Fruit fly (Drosophila melanogaster) whole organism, embryonic: ENCODE measurements around the gene Cyp313a2.

Experiments used
- Bdp1 ChIP-seq: fragments of 200-800 bp; sonication (Bioruptor generic); optimal IDR thresholded peaks from 3 replicates; lab custom pipeline; 2016; ENCODE audit warnings: missing biosample characterization, missing genetic modification characterization
- CG1024 ChIP-seq: fragments of 200-800 bp; sonication (Bioruptor generic); IDR thresholded peaks from 2 replicates; pipeline ENCODE4 v1.3.6; 2022; ENCODE audit warnings: missing biosample characterization, missing genetic modification characterization
- CG10321 ChIP-seq: fragments of 200-800 bp; sonication (Bioruptor generic); IDR thresholded peaks from 2 replicates; pipeline ENCODE4 v1.3.6; 2022; ENCODE audit warnings: missing biosample characterization, missing genetic modification characterization
- CG10462 ChIP-seq: fragments of 200-800 bp; sonication (Bioruptor generic); optimal IDR thresholded peaks from 2 replicates; lab custom pipeline; 2016; ENCODE audit warnings: missing biosample characterization, missing genetic modification characterization
- CG10543 ChIP-seq: fragments of 200-800 bp; sonication (Bioruptor generic); optimal IDR thresholded peaks from 3 replicates; lab custom pipeline; 2017; ENCODE audit warnings: missing biosample characterization, mild to moderate bottlenecking, missing genetic modification characterization, moderate library complexity
- CG10979 ChIP-seq: fragments of 200-800 bp; sonication (Bioruptor generic); optimal IDR thresholded peaks from 2 replicates; lab custom pipeline; 2018; ENCODE audit warnings: missing biosample characterization, mild to moderate bottlenecking, missing genetic modification characterization, moderate library complexity
- CG11504 ChIP-seq: fragments of 200-800 bp; sonication (Bioruptor generic); optimal IDR thresholded peaks from 3 replicates; lab custom pipeline; 2019; ENCODE audit warnings: missing biosample characterization, mild to moderate bottlenecking, missing genetic modification characterization, moderate library complexity
- CG11695 ChIP-seq: fragments of 200-800 bp; sonication (Bioruptor generic); IDR thresholded peaks from 3 replicates; pipeline ENCODE4 v1.3.6; 2022; ENCODE audit warnings: missing biosample characterization, missing genetic modification characterization
- CG1233 ChIP-seq: fragments of 200-800 bp; sonication (Bioruptor generic); optimal IDR thresholded peaks from 4 replicates; lab custom pipeline; 2018; ENCODE audit warnings: missing biosample characterization, mild to moderate bottlenecking, missing genetic modification characterization
- CG13123 ChIP-seq: fragments of 200-800 bp; sonication (Bioruptor generic); optimal IDR thresholded peaks from 2 replicates; lab custom pipeline; 2016; ENCODE audit warnings: missing biosample characterization, missing genetic modification characterization
- CG13287 ChIP-seq: fragments of 200-800 bp; sonication (Bioruptor generic); IDR thresholded peaks from 2 replicates; pipeline ENCODE4 v1.3.6; 2022; ENCODE audit warnings: missing biosample characterization, missing genetic modification characterization; ENCODE audit not compliant: partially characterized antibody
- CG15601 ChIP-seq: fragments of 200-800 bp; sonication (Bioruptor generic); optimal IDR thresholded peaks from 3 replicates; lab custom pipeline; 2019; ENCODE audit warnings: missing biosample characterization, mild to moderate bottlenecking, missing genetic modification characterization, moderate library complexity
- CG1647 ChIP-seq: fragments of 200-800 bp; sonication (Bioruptor generic); optimal IDR thresholded peaks from 3 replicates; lab custom pipeline; 2016; ENCODE audit warnings: missing biosample characterization, missing genetic modification characterization
- CG16779 ChIP-seq: fragments of 200-800 bp; sonication (Bioruptor generic); IDR thresholded peaks from 2 replicates; pipeline ENCODE4 v1.3.6; 2022; ENCODE audit warnings: missing biosample characterization, missing genetic modification characterization
- CG17802 ChIP-seq: fragments of 200-800 bp; sonication (Bioruptor generic); optimal IDR thresholded peaks from 2 replicates; lab custom pipeline; 2018; ENCODE audit warnings: missing biosample characterization, mild to moderate bottlenecking, missing genetic modification characterization, moderate library complexity
- CG31388 ChIP-seq: fragments of 200-800 bp; sonication (Bioruptor generic); optimal IDR thresholded peaks from 2 replicates; lab custom pipeline; 2016; ENCODE audit warnings: missing biosample characterization, missing genetic modification characterization
- CG3838 ChIP-seq: fragments of 200-800 bp; sonication (Bioruptor generic); optimal IDR thresholded peaks from 3 replicates; lab custom pipeline; 2016; ENCODE audit warnings: missing biosample characterization, missing genetic modification characterization
- CG4328 ChIP-seq: fragments of 200-800 bp; sonication (Bioruptor generic); optimal IDR thresholded peaks from 3 replicates; lab custom pipeline; 2017; ENCODE audit warnings: missing biosample characterization, missing genetic modification reagents, missing genetic modification characterization
- CG4360 ChIP-seq: fragments of 200-800 bp; sonication (Bioruptor generic); IDR thresholded peaks from 2 replicates; pipeline ENCODE4 v1.3.6; 2022; ENCODE audit warnings: missing biosample characterization, missing genetic modification characterization
- CG4424 ChIP-seq: fragments of 200-800 bp; sonication (Bioruptor generic); optimal IDR thresholded peaks from 3 replicates; lab custom pipeline; 2016; ENCODE audit warnings: missing biosample characterization, missing genetic modification characterization
- CG4707 ChIP-seq: fragments of 200-800 bp; sonication (Bioruptor generic); optimal IDR thresholded peaks from 2 replicates; lab custom pipeline; 2018; ENCODE audit warnings: missing biosample characterization, mild to moderate bottlenecking, missing genetic modification characterization, moderate library complexity
- CG6683 ChIP-seq: fragments of 200-800 bp; sonication (Bioruptor generic); optimal IDR thresholded peaks from 2 replicates; lab custom pipeline; 2017; ENCODE audit warnings: missing biosample characterization, mild to moderate bottlenecking, missing genetic modification characterization, missing genetic modification reagents
- CG6854 ChIP-seq: fragments of 200-800 bp; sonication (Bioruptor generic); optimal IDR thresholded peaks from 3 replicates; lab custom pipeline; 2017; ENCODE audit warnings: missing biosample characterization, mild to moderate bottlenecking, missing genetic modification characterization
- CG8478 ChIP-seq: fragments of >200 bp; optimal IDR thresholded peaks from 2 replicates; lab custom pipeline; 2018
- CG9437 ChIP-seq: fragments of 200-800 bp; sonication (Bioruptor generic); optimal IDR thresholded peaks from 2 replicates; lab custom pipeline; 2018; ENCODE audit warnings: missing biosample characterization, mild to moderate bottlenecking, missing genetic modification characterization
- CG9797 ChIP-seq: fragments of 200-800 bp; sonication (Bioruptor generic); optimal IDR thresholded peaks from 3 replicates; lab custom pipeline; 2018; ENCODE audit warnings: missing biosample characterization, mild to moderate bottlenecking, missing genetic modification characterization
- D19A ChIP-seq: fragments of 200-800 bp; optimal IDR thresholded peaks from 3 replicates; lab custom pipeline; 2019; ENCODE audit warnings: missing biosample characterization, mild to moderate bottlenecking, missing genetic modification characterization, moderate library complexity
- Dad ChIP-seq: fragments of 200-800 bp; sonication (Bioruptor generic); optimal IDR thresholded peaks from 3 replicates; lab custom pipeline; 2016; ENCODE audit warnings: missing biosample characterization, missing genetic modification characterization
- Gug ChIP-seq: fragments of 200-800 bp; sonication (Bioruptor generic); IDR thresholded peaks from 4 replicates; pipeline ENCODE4 v1.3.6; 2022; ENCODE audit warnings: missing biosample characterization, missing genetic modification characterization
- HLH4C ChIP-seq: fragments of 200-800 bp; sonication (Bioruptor generic); IDR thresholded peaks from 3 replicates; pipeline ENCODE4 v1.3.6; 2022; ENCODE audit warnings: missing biosample characterization, missing genetic modification characterization; ENCODE audit not compliant: partially characterized antibody
- HmgZ ChIP-seq: fragments of 200-800 bp; sonication (Bioruptor generic); optimal IDR thresholded peaks from 2 replicates; lab custom pipeline; 2018; ENCODE audit warnings: missing biosample characterization, mild to moderate bottlenecking, missing genetic modification characterization
- Hr78 ChIP-seq, 2 experiments: fragments of 200-800 bp in 1 of 2; fragments of >200 bp in 1 of 2; sonication (Bioruptor generic) in 1 of 2; optimal IDR thresholded peaks; 2 replicates each; lab custom pipeline; 2017 to 2019; ENCODE audit warnings: missing biosample characterization in 2 of 2, missing genetic modification characterization in 2 of 2, mild to moderate bottlenecking in 1 of 2, moderate library complexity in 1 of 2
- Lim3 ChIP-seq: fragments of 200-800 bp; sonication (Bioruptor generic); IDR thresholded peaks from 2 replicates; pipeline ENCODE4 v1.3.6; 2022; ENCODE audit warnings: missing biosample characterization, missing genetic modification characterization
- Meics ChIP-seq: fragments of 200-800 bp; sonication (Bioruptor generic); optimal IDR thresholded peaks from 2 replicates; lab custom pipeline; 2017; ENCODE audit warnings: missing biosample characterization, mild to moderate bottlenecking, missing genetic modification characterization
- Opbp ChIP-seq: fragments of 200-800 bp; sonication (Bioruptor generic); IDR thresholded peaks from 3 replicates; pipeline ENCODE4 v1.3.6; 2022; ENCODE audit warnings: missing biosample characterization, missing genetic modification characterization; ENCODE audit not compliant: partially characterized antibody
- Rfx ChIP-seq: fragments of 200-800 bp; sonication (Bioruptor generic); IDR thresholded peaks from 2 replicates; pipeline ENCODE4 v1.3.6; 2022; ENCODE audit warnings: missing biosample characterization, missing genetic modification characterization
- Sox100B ChIP-seq: fragments of 200-800 bp; sonication (Bioruptor generic); optimal IDR thresholded peaks from 3 replicates; lab custom pipeline; 2018; ENCODE audit warnings: missing biosample characterization, mild to moderate bottlenecking, missing genetic modification characterization
- Taf1 ChIP-seq: fragments of 200-800 bp; sonication (Bioruptor generic); IDR thresholded peaks from 2 replicates; pipeline ENCODE4 v1.3.6; 2022; ENCODE audit warnings: missing biosample characterization, missing genetic modification characterization
- Vsx1 ChIP-seq: fragments of 200-800 bp; sonication (Bioruptor generic); optimal IDR thresholded peaks from 2 replicates; lab custom pipeline; 2017; ENCODE audit warnings: missing biosample characterization, mild to moderate bottlenecking, missing genetic modification characterization, missing genetic modification reagents
- az2 ChIP-seq: fragments of 200-800 bp; sonication (Bioruptor generic); optimal IDR thresholded peaks from 3 replicates; lab custom pipeline; 2016; ENCODE audit warnings: missing biosample characterization, missing genetic modification characterization
- bowl ChIP-seq: fragments of 200-800 bp; sonication (Bioruptor generic); IDR thresholded peaks from 2 replicates; pipeline ENCODE4 v1.3.6; 2022; ENCODE audit warnings: missing biosample characterization, missing genetic modification characterization
- cg ChIP-seq: fragments of 200-800 bp; sonication (Bioruptor generic); optimal IDR thresholded peaks from 3 replicates; lab custom pipeline; 2019; ENCODE audit warnings: missing biosample characterization, mild to moderate bottlenecking, missing genetic modification characterization, moderate library complexity
- chinmo ChIP-seq: fragments of 200-800 bp; sonication (Bioruptor generic); IDR thresholded peaks from 4 replicates; pipeline ENCODE4 v1.3.6; 2022; ENCODE audit warnings: missing biosample characterization, missing genetic modification characterization; ENCODE audit not compliant: partially characterized antibody
- insv ChIP-seq, 2 experiments: fragments of 200-800 bp; sonication (Bioruptor generic); optimal IDR thresholded peaks; 3 replicates each; lab custom pipeline; 2016 to 2018; ENCODE audit warnings: missing biosample characterization in 2 of 2, missing genetic modification characterization in 2 of 2
- inv ChIP-seq: fragments of 200-800 bp; sonication (Bioruptor generic); IDR thresholded peaks from 2 replicates; pipeline ENCODE4 v1.3.6; 2022; ENCODE audit warnings: missing biosample characterization, missing genetic modification characterization; ENCODE audit not compliant: partially characterized antibody
- jigr1 ChIP-seq: fragments of 200-800 bp; sonication (Bioruptor generic); IDR thresholded peaks from 3 replicates; pipeline ENCODE4 v1.3.6; 2022; ENCODE audit warnings: missing biosample characterization, missing genetic modification characterization
- mam ChIP-seq: fragments of 200-800 bp; sonication (Bioruptor generic); optimal IDR thresholded peaks from 3 replicates; lab custom pipeline; 2016; ENCODE audit warnings: missing biosample characterization, missing genetic modification characterization
- nerfin-1 ChIP-seq: fragments of 200-800 bp; sonication (Bioruptor generic); optimal IDR thresholded peaks from 3 replicates; lab custom pipeline; 2019; ENCODE audit warnings: missing biosample characterization, mild to moderate bottlenecking, missing genetic modification characterization, moderate library complexity
- nom ChIP-seq: fragments of 200-800 bp; sonication (Bioruptor generic); optimal IDR thresholded peaks from 2 replicates; lab custom pipeline; 2017; ENCODE audit warnings: missing biosample characterization, missing genetic modification characterization, mild to moderate bottlenecking, moderate library complexity, missing genetic modification reagents
- ro ChIP-seq: fragments of 200-800 bp; sonication (Bioruptor generic); IDR thresholded peaks from 2 replicates; pipeline ENCODE4 v1.3.6; 2022; ENCODE audit warnings: missing biosample characterization, missing genetic modification characterization
- seq ChIP-seq: fragments of 200-800 bp; sonication (Bioruptor generic); IDR thresholded peaks from 2 replicates; pipeline ENCODE4 v1.3.6; 2022; ENCODE audit warnings: missing biosample characterization, missing genetic modification characterization

Gene Cyp313a2

DNA sequence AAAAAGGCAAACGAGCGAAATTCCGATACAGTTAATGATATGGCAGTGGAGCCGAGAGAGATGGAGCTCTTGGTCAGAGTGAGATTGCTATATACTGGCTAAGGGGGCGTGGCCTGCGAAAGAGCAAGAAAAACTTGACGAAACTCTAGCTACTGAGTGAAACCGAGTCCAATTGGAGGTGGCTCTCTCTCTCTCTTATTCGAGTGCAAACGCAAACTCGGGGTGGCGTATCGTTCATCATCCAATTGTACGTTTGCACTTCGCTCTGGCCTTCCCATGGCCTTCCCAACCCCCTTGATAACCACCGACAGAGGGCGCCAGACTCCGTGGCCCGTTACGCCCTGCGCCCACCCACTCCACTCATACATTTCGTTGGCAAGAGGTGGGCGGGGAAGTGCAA is 42.3 kb upstream of the Cyp313a2 start (continued):
- TF ChIP-seq CG4328: no peak
- no peak for TF ChIP-seq Meics
- no peak for TF ChIP-seq ro (GFP tag; lab: Robert Waterston, UW)
- peak; percentile 5 for TF ChIP-seq nom (GFP tag; lab: Kevin White, UChicago)
- TF ChIP-seq cg (GFP tag; lab: Kevin White, UChicago): peak; percentile 51
- no peak for TF ChIP-seq CG16779 (GFP tag; lab: Robert Waterston, UW)
- TF ChIP-seq CG15601: no peak
- no peak for TF ChIP-seq Sox100B (GFP tag; lab: Kevin White, UChicago)
- no peak for TF ChIP-seq CG8478
- TF ChIP-seq D19A (tag; lab: Kevin White, UChicago): no peak
- TF ChIP-seq CG9797: no peak
- TF ChIP-seq CG13287 (GFP tag; lab: Robert Waterston, UW): peak; percentile 23; the same call in 1 of the 2 replicates
- TF ChIP-seq HmgZ (tag; lab: Kevin White, UChicago): no peak
- no peak for TF ChIP-seq inv
- TF ChIP-seq az2 (GFP tag; lab: Kevin White, UChicago): no peak
- no peak for TF ChIP-seq Taf1 (GFP tag; lab: Robert Waterston, UW)
- no peak for TF ChIP-seq CG11504 (tag; lab: Kevin White, UChicago)
- no peak for TF ChIP-seq CG4424 (GFP tag; lab: Kevin White, UChicago)
- TF ChIP-seq Bdp1 (GFP tag; lab: Kevin White, UChicago): no peak
- TF ChIP-seq jigr1: no peak
- TF ChIP-seq insv (GFP tag; optimal IDR thresholded peaks at IDR 0.05; lab: Kevin White, UChicago): peak; percentile 69 to 95
- peak in 1 of 2 experiments; percentile 81 for TF ChIP-seq Hr78 (GFP tag; optimal IDR thresholded peaks at IDR 0.05; lab: Kevin White, UChicago)
- TF ChIP-seq CG17802 (tag; lab: Kevin White, UChicago): no peak
- no peak for TF ChIP-seq Lim3 (GFP tag; lab: Robert Waterston, UW)
- no peak for TF ChIP-seq CG4360 (GFP tag; lab: Robert Waterston, UW)
- TF ChIP-seq mam: no peak
- no peak for TF ChIP-seq CG10979 (tag; lab: Kevin White, UChicago)
- TF ChIP-seq CG10462: no peak
- TF ChIP-seq Gug (GFP tag; lab: Robert Waterston, UW): no peak
- no peak for TF ChIP-seq CG6683 (GFP tag; lab: Kevin White, UChicago)
- TF ChIP-seq CG6854 (GFP tag; lab: Kevin White, UChicago): no peak
- no peak for TF ChIP-seq Dad (GFP tag; lab: Kevin White, UChicago)
- no peak for TF ChIP-seq CG31388
- no peak for TF ChIP-seq Vsx1
- TF ChIP-seq CG1024 (GFP tag; lab: Robert Waterston, UW): no peak
- TF ChIP-seq CG1233 (GFP tag; lab: Kevin White, UChicago): no peak
- no peak for TF ChIP-seq CG1647 (GFP tag; lab: Kevin White, UChicago)
- no peak for TF ChIP-seq CG10543
- TF ChIP-seq CG10321: peak; percentile 88
- no peak for TF ChIP-seq CG9437 (GFP tag; lab: Kevin White, UChicago)
- no peak for TF ChIP-seq bowl
- 0 out of 3 replicates have a peak, but pooled peaks have one; percentile 22 for TF ChIP-seq Opbp (GFP tag; lab: Robert Waterston, UW)
- TF ChIP-seq seq (GFP tag; lab: Robert Waterston, UW): peak; percentile 65; the same call in 1 of the 2 replicates
- no peak for TF ChIP-seq CG3838 (GFP tag; lab: Kevin White, UChicago)
- no peak for TF ChIP-seq CG13123 (GFP tag; lab: Kevin White, UChicago)
- TF ChIP-seq CG11695: no peak
- TF ChIP-seq CG4707 (GFP tag; lab: Kevin White, UChicago): no peak
- TF ChIP-seq chinmo: peak; percentile 48; the same call in 1 of the 4 replicates
- 0 out of 3 replicates have a peak, but pooled peaks have one; percentile 6 for TF ChIP-seq HLH4C
- peak; percentile 63 for TF ChIP-seq nerfin-1 (tag; lab: Kevin White, UChicago)
- no peak for TF ChIP-seq Rfx (GFP tag; lab: Robert Waterston, UW)
